Worm (Caenorhabditis elegans) whole organism, mixed stage, embryonic: ENCODE results near the gene T08D10.4.
A peak's percentile ranks its signal among the peaks of the same experiment; 100 is the strongest.
"Not testable (repeated sequence)": the region's sequence is repeated elsewhere in the genome, so short reads cannot be mapped to it uniquely, and the experiment has no call there.

ENCODE experiments used
- M03D4.4 ChIP-seq: sonication (generic microtip); optimal IDR thresholded peaks from 2 replicates; lab custom pipeline; 2017; ENCODE audit warnings: mild to moderate bottlenecking, missing genetic modification characterization, missing compliant biosample characterization
- bed-3 ChIP-seq: fragments of 200-800 bp; sonication (Bioruptor generic); optimal IDR thresholded peaks from 3 replicates; lab custom pipeline; 2018; ENCODE audit warnings: mild to moderate bottlenecking, missing genetic modification characterization, moderate library complexity, missing compliant biosample characterization
- blmp-1 ChIP-seq: fragments of 150-350 bp; optimal IDR thresholded peaks from 2 replicates; lab custom pipeline; 2014; ENCODE audit warnings: missing biosample characterization, missing genetic modification characterization
- ceh-39 ChIP-seq: fragments of 150-350 bp; optimal IDR thresholded peaks from 2 replicates; lab custom pipeline; 2014; ENCODE audit warnings: missing biosample characterization, missing genetic modification characterization
- ceh-43 ChIP-seq: fragments of 200-800 bp; sonication (Bioruptor generic); optimal IDR thresholded peaks from 2 replicates; lab custom pipeline; 2018; ENCODE audit warnings: mild to moderate bottlenecking, missing genetic modification characterization, moderate library complexity, missing compliant biosample characterization
- ceh-83 ChIP-seq: fragments of 200-800 bp; sonication (Bioruptor generic); optimal IDR thresholded peaks from 2 replicates; lab custom pipeline; 2018; ENCODE audit warnings: mild to moderate bottlenecking, missing genetic modification characterization, missing compliant biosample characterization
- ces-1 ChIP-seq: fragments of 150-350 bp; optimal IDR thresholded peaks from 2 replicates; lab custom pipeline; 2014; ENCODE audit warnings: missing biosample characterization, missing genetic modification reagents, missing genetic modification characterization
- cnd-1 ChIP-seq: fragments of 200-800 bp; sonication (Bioruptor generic); optimal IDR thresholded peaks from 2 replicates; lab custom pipeline; 2018; ENCODE audit warnings: mild to moderate bottlenecking, missing genetic modification characterization, missing compliant biosample characterization
- drap-1 ChIP-seq: fragments of 200-800 bp; sonication (Bioruptor generic); optimal IDR thresholded peaks from 3 replicates; lab custom pipeline; 2018; ENCODE audit warnings: mild to moderate bottlenecking, missing genetic modification characterization, missing compliant biosample characterization
- elt-1 ChIP-seq: sonication (generic microtip); optimal IDR thresholded peaks from 2 replicates; lab custom pipeline; 2017; ENCODE audit warnings: missing genetic modification characterization, mild to moderate bottlenecking, missing compliant biosample characterization, antibody characterized with exemption, moderate library complexity, borderline replicate concordance; ENCODE audit not compliant: insufficient read depth
- elt-3 ChIP-seq: fragments of 150-350 bp; optimal IDR thresholded peaks from 2 replicates; lab custom pipeline; 2014; ENCODE audit warnings: missing biosample characterization, missing genetic modification characterization
- flh-1 ChIP-seq: fragments of 200-800 bp; sonication (Bioruptor generic); optimal IDR thresholded peaks from 2 replicates; lab custom pipeline; 2018; ENCODE audit warnings: mild to moderate bottlenecking, missing genetic modification characterization, moderate library complexity, missing compliant biosample characterization
- hlh-1 ChIP-seq: fragments of 150-350 bp; optimal IDR thresholded peaks from 2 replicates; lab custom pipeline; 2014; ENCODE audit warnings: missing biosample characterization, missing genetic modification reagents, missing genetic modification characterization
- lin-13 ChIP-seq: fragments of 150-350 bp; optimal IDR thresholded peaks from 2 replicates; lab custom pipeline; 2014; ENCODE audit warnings: missing biosample characterization, missing genetic modification characterization
- lin-32 ChIP-seq: fragments of 200-800 bp; sonication (Bioruptor generic); optimal IDR thresholded peaks from 2 replicates; lab custom pipeline; 2018; ENCODE audit warnings: mild to moderate bottlenecking, missing genetic modification characterization, missing compliant biosample characterization
- lsy-2 ChIP-seq: fragments of 150-350 bp; optimal IDR thresholded peaks from 2 replicates; lab custom pipeline; 2014; ENCODE audit warnings: missing biosample characterization, missing genetic modification characterization
- mab-5 ChIP-seq: fragments of 150-350 bp; optimal IDR thresholded peaks from 2 replicates; lab custom pipeline; 2014; ENCODE audit warnings: missing biosample characterization, missing genetic modification characterization
- mep-1 ChIP-seq: fragments of 150-350 bp; optimal IDR thresholded peaks from 2 replicates; lab custom pipeline; 2017; ENCODE audit warnings: missing biosample characterization, missing genetic modification reagents, missing genetic modification characterization, inconsistent platforms
- nhr-12 ChIP-seq: fragments of 150-350 bp; optimal IDR thresholded peaks from 2 replicates; lab custom pipeline; 2014; ENCODE audit warnings: missing biosample characterization, missing genetic modification characterization
- nhr-2 ChIP-seq: fragments of 150-350 bp; optimal IDR thresholded peaks from 2 replicates; lab custom pipeline; 2014; ENCODE audit warnings: missing biosample characterization, missing genetic modification characterization
- nhr-237 ChIP-seq: fragments of 150-350 bp; optimal IDR thresholded peaks from 2 replicates; lab custom pipeline; 2014; ENCODE audit warnings: missing biosample characterization, missing genetic modification characterization
- nhr-28 ChIP-seq: fragments of 150-350 bp; optimal IDR thresholded peaks from 2 replicates; lab custom pipeline; 2014; ENCODE audit warnings: missing biosample characterization, missing genetic modification characterization
- nhr-76 ChIP-seq: sonication (generic microtip); optimal IDR thresholded peaks from 2 replicates; lab custom pipeline; 2017; ENCODE audit warnings: missing biosample characterization, missing genetic modification characterization
- pha-4 ChIP-seq: fragments of 150-350 bp; optimal IDR thresholded peaks from 2 replicates; lab custom pipeline; 2018; ENCODE audit warnings: missing biosample characterization, missing genetic modification reagents, missing genetic modification characterization
- sem-2 ChIP-seq: fragments of 200-800 bp; sonication (Bioruptor generic); optimal IDR thresholded peaks from 2 replicates; lab custom pipeline; 2018; ENCODE audit warnings: mild to moderate bottlenecking, missing genetic modification characterization, missing compliant biosample characterization
- unc-120 ChIP-seq: sonication (generic microtip); optimal IDR thresholded peaks from 2 replicates; lab custom pipeline; 2017; ENCODE audit warnings: missing genetic modification characterization, missing compliant biosample characterization; ENCODE audit not compliant: poor library complexity, severe bottlenecking
- unc-39 ChIP-seq: fragments of 150-350 bp; optimal IDR thresholded peaks from 2 replicates; lab custom pipeline; 2014; ENCODE audit warnings: missing biosample characterization, missing genetic modification characterization
- unc-62 ChIP-seq: fragments of 150-350 bp; optimal IDR thresholded peaks from 2 replicates; lab custom pipeline; 2014; ENCODE audit warnings: missing biosample characterization, missing genetic modification reagents, missing genetic modification characterization
- zip-8 ChIP-seq: fragments of 150-350 bp; optimal IDR thresholded peaks from 2 replicates; lab custom pipeline; 2014; ENCODE audit warnings: missing biosample characterization, missing genetic modification characterization
- ztf-11 ChIP-seq: fragments of 150-350 bp; optimal IDR thresholded peaks from 2 replicates; lab custom pipeline; 2014; ENCODE audit warnings: missing biosample characterization, missing genetic modification characterization

The T08D10.4 gene

ce11 chrX:11961103-11961502 lies 8.0 kb upstream of the T08D10.4 start, which contains the start of gene C49F5.13:
Gene C49F5.13 (plus strand): TSS chrX:11961403.
- not testable (repeated sequence) for TF ChIP-seq cnd-1, zip-8, hlh-1 (tag; lab: Kevin White, UChicago)

DNA sequence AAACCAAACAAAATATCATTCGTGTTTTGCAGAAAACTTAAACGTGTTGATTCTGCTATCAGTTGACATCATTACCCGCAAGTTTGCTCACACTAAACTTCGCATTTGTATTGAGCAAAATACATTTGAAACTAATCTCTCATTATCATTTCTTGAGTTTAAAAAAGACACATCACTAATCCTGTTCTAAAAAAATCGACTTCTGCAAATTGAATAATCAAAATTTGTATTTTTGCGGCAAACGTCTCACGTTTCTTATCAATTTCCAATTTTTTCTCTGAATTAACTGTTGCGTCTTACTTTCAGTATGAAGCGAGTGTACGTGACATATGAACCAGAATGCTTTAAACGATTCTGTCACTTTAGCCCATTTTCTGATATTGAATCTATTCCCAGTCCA lies 6.7 kb upstream of the T08D10.4 start, which contains the start of gene C49F5.8:
C49F5.8 (plus strand) TSS at position 301 of the 400 bp plus-strand sequence.
- TF ChIP-seq blmp-1 (tag; lab: Kevin White, UChicago): no peak
- TF ChIP-seq unc-39: no peak
- TF ChIP-seq pha-4 (tag; lab: Kevin White, UChicago): no peak
- TF ChIP-seq ceh-83 (GFP tag; lab: Kevin White, UChicago): no peak
- TF ChIP-seq nhr-28 (tag; lab: Kevin White, UChicago): no peak
- no peak for TF ChIP-seq ces-1 (GFP tag; lab: Kevin White, UChicago)
- TF ChIP-seq elt-1 (tag; lab: Kevin White, UChicago): no peak
- no peak for TF ChIP-seq sem-2 (GFP tag; lab: Kevin White, UChicago)
- TF ChIP-seq mab-5 (tag; lab: Kevin White, UChicago): no peak
- TF ChIP-seq ceh-39 (tag; lab: Kevin White, UChicago): no peak
- TF ChIP-seq unc-62 (GFP tag; lab: Kevin White, UChicago): no peak
- TF ChIP-seq bed-3 (GFP tag; lab: Kevin White, UChicago): no peak
- TF ChIP-seq nhr-12 (tag; lab: Kevin White, UChicago): no peak
- TF ChIP-seq nhr-237: no peak
- TF ChIP-seq unc-120 (tag; lab: Kevin White, UChicago): no peak
- TF ChIP-seq flh-1 (GFP tag; lab: Kevin White, UChicago): no peak
- TF ChIP-seq nhr-2 (tag; lab: Kevin White, UChicago): no peak
- TF ChIP-seq, all 35 proteins: peak for 0

ce11 chrX:11957246-11957645 lies 4.1 kb upstream of the T08D10.4 start, which contains the start of gene T08D10.5:
Gene T08D10.5 (plus strand): TSS chrX:11957546.
- TF ChIP-seq nhr-237 (no peak), ceh-43 (GFP tag; lab: Kevin White, UChicago) (no peak), ceh-39 (tag; lab: Kevin White, UChicago) (no peak), zip-8 (tag; lab: Kevin White, UChicago) (no peak), blmp-1 (tag; lab: Kevin White, UChicago) (no peak), lsy-2 (tag; lab: Kevin White, UChicago) (no peak)

ce11 chrX:11955125-11955524 lies 2.0 kb upstream of the T08D10.4 start, which contains the start of gene T08D10.3:
Gene T08D10.3 (plus strand): TSS chrX:11955425.
- no peak for TF ChIP-seq elt-3 (tag; lab: Kevin White, UChicago)
- no peak for TF ChIP-seq unc-39
- TF ChIP-seq zip-8 (tag; lab: Kevin White, UChicago): no peak
- no peak for TF ChIP-seq drap-1 (GFP tag; lab: Kevin White, UChicago)
- no peak for TF ChIP-seq cnd-1 (tag; lab: Kevin White, UChicago)
- TF ChIP-seq M03D4.4 (tag; lab: Kevin White, UChicago): no peak
- no peak for TF ChIP-seq unc-120 (tag; lab: Kevin White, UChicago)
- no peak for TF ChIP-seq ztf-11 (tag; lab: Kevin White, UChicago)

DNA sequence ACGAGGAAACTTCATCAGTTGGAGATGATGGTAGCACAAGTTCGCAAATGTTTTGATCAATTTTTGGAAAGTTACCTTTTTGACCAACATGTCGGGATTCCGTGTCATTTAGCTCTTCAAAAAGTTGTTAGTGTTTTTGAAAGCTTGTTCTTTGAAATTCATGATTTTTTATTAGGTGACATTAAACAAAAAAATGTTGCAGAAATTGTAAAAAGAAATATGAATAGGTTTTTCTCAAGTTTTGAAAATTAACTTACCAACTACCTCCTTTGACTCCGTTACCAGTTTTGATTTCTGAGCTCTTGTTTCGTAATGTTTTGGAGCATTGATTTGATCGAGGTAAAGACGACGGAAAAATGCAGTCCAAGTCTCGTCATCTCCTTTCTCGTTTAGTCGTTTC lies 1.0 kb downstream of the T08D10.4 start:
- TF ChIP-seq lin-32: no peak
- no peak for TF ChIP-seq nhr-12 (tag; lab: Kevin White, UChicago)
- TF ChIP-seq elt-1 (tag; lab: Kevin White, UChicago): no peak
- TF ChIP-seq unc-62 (GFP tag; lab: Kevin White, UChicago): no peak
- TF ChIP-seq ces-1 (GFP tag; lab: Kevin White, UChicago): no peak
- TF ChIP-seq ceh-83 (GFP tag; lab: Kevin White, UChicago): no peak
- no peak for TF ChIP-seq ceh-39 (tag; lab: Kevin White, UChicago)

- TF ChIP-seq pha-4 (tag; lab: Kevin White, UChicago) (peak; percentile 1), hlh-1 (tag; lab: Kevin White, UChicago) (no peak), M03D4.4 (tag; lab: Kevin White, UChicago) (no peak), cnd-1 (tag; lab: Kevin White, UChicago) (peak; percentile 85), ceh-83 (GFP tag; lab: Kevin White, UChicago) (no peak), lin-32 (peak; percentile 52), blmp-1 (tag; lab: Kevin White, UChicago) (no peak), mep-1 (peak; percentile 29), lin-13 (tag; lab: Kevin White, UChicago) (peak; percentile 3), flh-1 (GFP tag; lab: Kevin White, UChicago) (no peak), ceh-39 (tag; lab: Kevin White, UChicago) (peak; percentile 32), nhr-12 (tag; lab: Kevin White, UChicago) (no peak), nhr-76 (tag; lab: Kevin White, UChicago) (no peak)
Observed at ce11 chrX:11948184-11948894, 4.8 kb downstream of the T08D10.4 start, which contains the start of gene lsd-1. Gene lsd-1 (plus strand): TSS chrX:11948844.
